Worm (Caenorhabditis elegans): ENCODE measurements around the gene ubxn-2.

The ubxn-2 gene

ce11 chrIV:2703927-2704401, 21.7 kb downstream of the ubxn-2 start, which contains the start of gene Y94H6A.5 (continued):
- peak; percentile 51; the same call in 1 of the 2 replicates for TF ChIP-seq ceh-88 (GFP tag; IDR thresholded peaks at IDR 0.05)
- no peak for TF ChIP-seq lin-14 (GFP tag; optimal IDR thresholded peaks at IDR 0.05)
- TF ChIP-seq pax-3 (tag; optimal IDR thresholded peaks at IDR 0.05), result no peak
- TF ChIP-seq nhr-90 (tag; optimal IDR thresholded peaks at IDR 0.05; ENCODE audit: poor library complexity), result peak; percentile 29
- TF ChIP-seq sup-37 (GFP tag; optimal IDR thresholded peaks at IDR 0.05), result no peak
- peak; percentile 92 for TF ChIP-seq F16B12.6 (tag; optimal IDR thresholded peaks at IDR 0.05)
- TF ChIP-seq lin-13 (GFP tag; optimal IDR thresholded peaks at IDR 0.05), result peak; percentile 40
- TF ChIP-seq jun-1 (tag; optimal IDR thresholded peaks at IDR 0.05), result no peak
- no peak for TF ChIP-seq nhr-28 (tag; optimal IDR thresholded peaks at IDR 0.05)
- TF ChIP-seq unc-130 (tag; optimal IDR thresholded peaks at IDR 0.05), result peak; percentile 68
- TF ChIP-seq ceh-63 (GFP tag; optimal IDR thresholded peaks at IDR 0.05), result no peak
- no peak for TF ChIP-seq C04F5.9 (tag; optimal IDR thresholded peaks at IDR 0.05)
- no peak for TF ChIP-seq tlp-1 (tag; optimal IDR thresholded peaks at IDR 0.05)
- no peak for TF ChIP-seq fos-1 (tag; optimal IDR thresholded peaks at IDR 0.05)
- TF ChIP-seq blmp-1 (tag; optimal IDR thresholded peaks at IDR 0.05), result peak; percentile 33
- peak; percentile 57 for TF ChIP-seq skn-1 (tag; optimal IDR thresholded peaks at IDR 0.05)
- no peak for TF ChIP-seq nhr-84 (tag; optimal IDR thresholded peaks at IDR 0.05)
- TF ChIP-seq pqm-1 (tag; optimal IDR thresholded peaks at IDR 0.05), result no peak
- peak; percentile 19 for TF ChIP-seq nhr-85 (tag)
- no peak for TF ChIP-seq alr-1 (tag; optimal IDR thresholded peaks at IDR 0.05; ENCODE audit: borderline replicate concordance)
- TF ChIP-seq ztf-4 (tag; optimal IDR thresholded peaks at IDR 0.05), result peak; percentile 43
- TF ChIP-seq egl-27 (tag; optimal IDR thresholded peaks at IDR 0.05), result no peak
- peak; percentile 57 for TF ChIP-seq snu-23 (GFP tag; optimal IDR thresholded peaks at IDR 0.05)
- TF ChIP-seq nhr-12 (tag; optimal IDR thresholded peaks at IDR 0.05), result no peak
- TF ChIP-seq lin-39 (tag; optimal IDR thresholded peaks at IDR 0.05), result no peak
- TF ChIP-seq egl-13 (tag; optimal IDR thresholded peaks at IDR 0.05), result no peak
- TF ChIP-seq zag-1 (tag; optimal IDR thresholded peaks at IDR 0.05), result no peak
- TF ChIP-seq sptf-1 (tag; optimal IDR thresholded peaks at IDR 0.05), result no peak
- TF ChIP-seq isw-1 (GFP tag; IDR thresholded peaks at IDR 0.05), result peak; percentile 42; the same call in 1 of the 2 replicates
- TF ChIP-seq aly-2 (tag; optimal IDR thresholded peaks at IDR 0.05), result no peak
- peak; percentile 0 for TF ChIP-seq irx-1 (tag; optimal IDR thresholded peaks at IDR 0.05)
- TF ChIP-seq snpc-4 (tag; optimal IDR thresholded peaks at IDR 0.05), result no peak
- no peak for TF ChIP-seq Y116A8C.19 (tag; optimal IDR thresholded peaks at IDR 0.05; ENCODE audit: borderline replicate concordance)
- peak; percentile 51 to 72 for TF ChIP-seq lin-35 (GFP tag; optimal IDR thresholded peaks at IDR 0.05)
- TF ChIP-seq mdl-1 (tag; optimal IDR thresholded peaks at IDR 0.05), result peak in 1 of 2 experiments; percentile 43
- no peak for TF ChIP-seq fkh-10 (GFP tag; optimal IDR thresholded peaks at IDR 0.05)
- no peak for TF ChIP-seq nhr-237 (tag; optimal IDR thresholded peaks at IDR 0.05)
- TF ChIP-seq lin-15B (tag; optimal IDR thresholded peaks at IDR 0.05), result no peak
- no peak for TF ChIP-seq C34B4.2 (tag; optimal IDR thresholded peaks at IDR 0.05)
- peak in 2 of 3 experiments; percentile 23 to 59 for TF ChIP-seq ceh-82 (tag; optimal IDR thresholded peaks at IDR 0.05)
- TF ChIP-seq ceh-8 (GFP tag; optimal IDR thresholded peaks at IDR 0.05), result no peak
- no peak for TF ChIP-seq hpl-2 (GFP tag; optimal IDR thresholded peaks at IDR 0.05)
- TF ChIP-seq hlh-17 (GFP tag; optimal IDR thresholded peaks at IDR 0.05; ENCODE audit: borderline replicate concordance), result no peak
- TF ChIP-seq zip-4 (GFP tag; optimal IDR thresholded peaks at IDR 0.05), result no peak
- TF ChIP-seq nhr-19 (GFP tag; conservative IDR thresholded peaks at IDR 0.05), result 0 out of 2 replicates have a peak, but pooled peaks have one; percentile 6
- TF ChIP-seq nhr-20 (tag; optimal IDR thresholded peaks at IDR 0.05), result no peak
- no peak for TF ChIP-seq ces-1 (GFP tag; optimal IDR thresholded peaks at IDR 0.05)
- TF ChIP-seq nhr-47 (tag; optimal IDR thresholded peaks at IDR 0.05), result peak; percentile 56
- no peak for TF ChIP-seq swsn-7 (tag; optimal IDR thresholded peaks at IDR 0.05)
- no peak for TF ChIP-seq mef-2 (tag; optimal IDR thresholded peaks at IDR 0.05)
- TF ChIP-seq ceh-90 (tag; optimal IDR thresholded peaks at IDR 0.05), result no peak
- no peak for TF ChIP-seq nhr-71 (tag; optimal IDR thresholded peaks at IDR 0.05)
- TF ChIP-seq elt-2 (tag; optimal IDR thresholded peaks at IDR 0.05), result no peak

Measured in whole organism, L1 larva.